Fruit fly (Drosophila melanogaster) whole organism, prepupa: ENCODE measurements around the gene aqz.

ENCODE experiments used
- Eip93F ChIP-seq: fragments of 200-800 bp; sonication (Bioruptor generic); optimal IDR thresholded peaks from 2 replicates; lab custom pipeline; 2016; ENCODE audit warnings: missing biosample characterization, mild to moderate bottlenecking, missing genetic modification characterization
- Hr39 ChIP-seq: fragments of 200-800 bp; sonication (Bioruptor generic); optimal IDR thresholded peaks from 2 replicates; lab custom pipeline; 2016; ENCODE audit warnings: missing biosample characterization, missing genetic modification characterization
- achi ChIP-seq: fragments of 200-800 bp; sonication (Bioruptor generic); optimal IDR thresholded peaks from 3 replicates; lab custom pipeline; 2016; ENCODE audit warnings: missing biosample characterization, missing genetic modification characterization

DNA sequence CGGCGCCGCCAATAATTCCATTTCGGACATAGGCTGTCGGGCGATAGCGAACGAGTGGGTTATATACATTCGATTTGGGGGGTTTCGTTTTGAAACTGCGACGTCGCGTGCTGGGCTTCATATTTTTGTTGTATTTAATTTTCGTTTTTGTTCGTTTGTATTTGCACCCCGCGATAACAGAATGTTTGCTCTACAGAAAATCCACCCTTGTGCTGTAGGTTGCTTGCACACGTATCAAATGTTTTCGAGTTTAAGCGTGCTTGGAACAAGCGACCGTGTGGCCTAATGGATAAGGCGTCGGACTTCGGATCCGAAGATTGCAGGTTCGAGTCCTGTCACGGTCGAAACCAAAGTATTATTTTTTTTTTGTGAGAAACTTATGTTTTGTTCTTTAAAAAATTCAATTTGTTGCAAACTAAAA lies 42.2 kb upstream of the aqz start:
- TF ChIP-seq Hr39 (GFP tag; lab: Kevin White, UChicago) (no peak), achi (GFP tag; lab: Kevin White, UChicago) (no peak), Eip93F (no peak)
